Worm (Caenorhabditis elegans): ENCODE measurements around the gene lgc-58.

lgc-58 gene

ce11 chrX:6052744-6053143 lies 22.6 kb upstream of the lgc-58 start, which contains the start of gene C45B2.6:
Gene C45B2.6, plus strand, starts transcription at chrX:6052879.
- peak; percentile 31 for TF ChIP-seq gmeb-1 (tag; optimal IDR thresholded peaks at IDR 0.05)
- TF ChIP-seq nhr-21 (tag; optimal IDR thresholded peaks at IDR 0.05) = no peak
- TF ChIP-seq lsy-2 (tag; optimal IDR thresholded peaks at IDR 0.05) = peak in 1 of 2 experiments; percentile 19
- TF ChIP-seq lin-11 (tag; optimal IDR thresholded peaks at IDR 0.05) = no peak
- peak; percentile 29 for TF ChIP-seq nhr-129 (tag; optimal IDR thresholded peaks at IDR 0.05)
- no peak for TF ChIP-seq unc-39 (tag; optimal IDR thresholded peaks at IDR 0.05)
- peak; percentile 34 for TF ChIP-seq sma-9 (GFP tag; optimal IDR thresholded peaks at IDR 0.05)
- no peak for TF ChIP-seq sma-9 (tag; optimal IDR thresholded peaks at IDR 0.05)
- TF ChIP-seq unc-55 (GFP tag; optimal IDR thresholded peaks at IDR 0.05) = peak; percentile 21

ce11 chrX:6057580-6058305 lies 17.6 kb upstream of the lgc-58 start, which contains the start of gene gln-1:
Gene gln-1, plus strand, starts transcription at chrX:6058255.
- TF ChIP-seq C34F6.9 (tag; optimal IDR thresholded peaks at IDR 0.05) (peak; percentile 19), F13H6.1 (tag; optimal IDR thresholded peaks at IDR 0.05) (peak; percentile 32), lin-11 (tag; optimal IDR thresholded peaks at IDR 0.05) (no peak), sem-4 (tag; optimal IDR thresholded peaks at IDR 0.05) (no peak), lin-39 (tag; optimal IDR thresholded peaks at IDR 0.05) (no peak), nhr-12 (tag; optimal IDR thresholded peaks at IDR 0.05) (no peak), nhr-25 (tag; optimal IDR thresholded peaks at IDR 0.05) (peak; percentile 12), ceh-82 (tag; optimal IDR thresholded peaks at IDR 0.05) (no peak), fos-1 (tag; optimal IDR thresholded peaks at IDR 0.05) (peak; percentile 86), sma-9 (GFP tag; optimal IDR thresholded peaks at IDR 0.05) (peak; percentile 60), sma-9 (tag; optimal IDR thresholded peaks at IDR 0.05) (no peak), ama-1 (optimal IDR thresholded peaks at IDR 0.05) (no peak), crh-2 (tag; optimal IDR thresholded peaks at IDR 0.05) (peak; percentile 50), ceh-16 (tag; optimal IDR thresholded peaks at IDR 0.05) (no peak), ZK546.5 (tag; optimal IDR thresholded peaks at IDR 0.05) (no peak), elt-3 (tag; optimal IDR thresholded peaks at IDR 0.05) (no peak), unc-55 (GFP tag; optimal IDR thresholded peaks at IDR 0.05) (no peak), ztf-4 (tag; optimal IDR thresholded peaks at IDR 0.05) (no peak), dmd-4 (tag; optimal IDR thresholded peaks at IDR 0.05) (no peak), unc-39 (tag; optimal IDR thresholded peaks at IDR 0.05) (no peak), nhr-129 (tag; optimal IDR thresholded peaks at IDR 0.05) (peak; percentile 54)

DNA sequence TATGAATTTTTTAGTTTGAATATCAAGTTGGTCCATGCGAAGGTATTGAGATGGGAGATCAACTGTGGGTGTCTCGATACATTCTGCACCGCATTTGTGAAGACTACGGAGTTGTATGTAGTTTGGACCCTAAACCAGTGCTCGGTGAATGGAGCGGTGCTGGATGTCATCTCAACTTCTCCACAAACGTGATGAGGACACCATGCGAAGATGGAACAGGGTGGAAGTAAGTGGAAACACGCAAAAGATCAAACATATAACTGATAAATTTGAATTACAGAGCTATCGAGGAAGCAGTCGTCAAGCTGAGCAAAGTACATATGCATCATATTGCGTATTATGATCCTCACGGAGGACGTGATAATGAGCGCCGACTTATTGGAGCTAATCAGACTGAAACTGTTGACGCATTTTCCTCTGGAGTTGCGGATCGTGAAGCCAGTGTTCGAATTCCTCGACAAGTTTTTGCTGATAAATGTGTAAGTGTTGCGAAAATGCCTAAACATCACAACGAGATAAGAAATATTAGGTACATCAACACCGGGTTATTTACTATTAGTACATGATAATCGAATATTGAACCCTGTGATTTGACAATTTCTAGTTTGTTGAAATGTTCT lies 16.0 kb upstream of the lgc-58 start:
- TF ChIP-seq sma-9 (GFP tag; optimal IDR thresholded peaks at IDR 0.05) (peak; percentile 77), sma-9 (tag; optimal IDR thresholded peaks at IDR 0.05) (no peak), nhr-129 (tag; optimal IDR thresholded peaks at IDR 0.05) (peak; percentile 75), fos-1 (tag; optimal IDR thresholded peaks at IDR 0.05) (peak; percentile 80), F13H6.1 (tag; optimal IDR thresholded peaks at IDR 0.05) (peak; percentile 48), Y55F3AM.14 (GFP tag; optimal IDR thresholded peaks at IDR 0.05) (no peak), crh-2 (tag; optimal IDR thresholded peaks at IDR 0.05) (peak; percentile 46)

ce11 chrX:6064385-6064784 lies 10.9 kb upstream of the lgc-58 start:
- TF ChIP-seq nhr-21 (tag; optimal IDR thresholded peaks at IDR 0.05) (peak; percentile 21), fos-1 (tag; optimal IDR thresholded peaks at IDR 0.05) (peak; percentile 12), ztf-4 (tag; optimal IDR thresholded peaks at IDR 0.05) (no peak), lin-39 (tag; optimal IDR thresholded peaks at IDR 0.05) (no peak), blmp-1 (tag; optimal IDR thresholded peaks at IDR 0.05; ENCODE audit: insufficient read depth) (peak; percentile 27), snpc-4 (tag; optimal IDR thresholded peaks at IDR 0.05) (no peak), ztf-1 (GFP tag; conservative IDR thresholded peaks at IDR 0.05) (no peak)

DNA sequence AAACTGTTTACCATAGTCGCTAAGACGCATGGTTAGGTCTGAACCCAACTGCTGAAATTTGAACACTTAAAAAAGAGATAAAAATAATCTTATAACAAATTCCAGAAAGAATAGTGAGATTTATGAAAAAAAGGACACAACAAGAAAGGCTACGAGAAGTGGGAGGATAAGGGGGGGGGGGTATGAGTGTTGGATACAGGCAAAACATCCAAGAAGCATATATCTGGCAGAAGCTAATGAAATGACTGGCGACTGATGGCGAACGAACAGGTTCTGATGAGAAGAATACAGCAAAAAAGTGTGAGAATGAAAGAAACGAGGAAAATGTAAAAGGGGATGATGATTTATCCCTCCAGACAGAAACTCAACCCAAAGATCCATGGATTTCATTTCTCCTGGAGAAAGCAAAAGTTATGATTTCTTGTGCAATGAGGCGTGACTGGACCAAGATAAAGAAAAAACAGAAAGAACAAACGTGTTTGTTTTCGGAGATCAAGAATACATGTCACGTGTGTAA lies 9.3 kb upstream of the lgc-58 start, which contains the start of gene ptr-4:
TSS of gene ptr-4 (minus strand) at position 51 of the 517 bp plus-strand sequence.
- TF ChIP-seq fos-1 (tag; optimal IDR thresholded peaks at IDR 0.05) = no peak
- no peak for TF ChIP-seq gmeb-1 (tag; optimal IDR thresholded peaks at IDR 0.05)
- TF ChIP-seq nhr-10 (tag; optimal IDR thresholded peaks at IDR 0.05) = no peak
- TF ChIP-seq nhr-129 (tag; optimal IDR thresholded peaks at IDR 0.05) = no peak
- no peak for TF ChIP-seq F13H6.1 (tag; optimal IDR thresholded peaks at IDR 0.05)
- no peak for TF ChIP-seq ztf-4 (tag; optimal IDR thresholded peaks at IDR 0.05)
- no peak for TF ChIP-seq mdl-1 (tag; optimal IDR thresholded peaks at IDR 0.05)
- TF ChIP-seq ztf-1 (GFP tag; conservative IDR thresholded peaks at IDR 0.05) = no peak
- TF ChIP-seq egl-27 (tag; optimal IDR thresholded peaks at IDR 0.05) = no peak
- no peak for TF ChIP-seq lin-39 (tag; optimal IDR thresholded peaks at IDR 0.05)
- no peak for TF ChIP-seq nhr-11 (tag; optimal IDR thresholded peaks at IDR 0.05)
- no peak for TF ChIP-seq nhr-237 (tag; optimal IDR thresholded peaks at IDR 0.05)
- no peak for TF ChIP-seq ztf-11 (tag; optimal IDR thresholded peaks at IDR 0.05)
- no peak for TF ChIP-seq peb-1 (tag; optimal IDR thresholded peaks at IDR 0.05)
- TF ChIP-seq sma-9 (GFP tag; optimal IDR thresholded peaks at IDR 0.05) = no peak
- no peak for TF ChIP-seq sma-9 (tag; optimal IDR thresholded peaks at IDR 0.05)
- no peak for TF ChIP-seq blmp-1 (tag; optimal IDR thresholded peaks at IDR 0.05; ENCODE audit: insufficient read depth)
- no peak for TF ChIP-seq snpc-4 (tag; optimal IDR thresholded peaks at IDR 0.05)
- no peak for TF ChIP-seq sma-3 (GFP tag; optimal IDR thresholded peaks at IDR 0.05)
